Worm (Caenorhabditis elegans): Measurements from ENCODE around the gene Y69E1A.8.

- TF ChIP-seq blmp-1 (tag; optimal IDR thresholded peaks at IDR 0.05; ENCODE audit: insufficient read depth) (no peak), nhr-23 (tag; optimal IDR thresholded peaks at IDR 0.05) (no peak), nhr-11 (tag; optimal IDR thresholded peaks at IDR 0.05) (no peak), lin-39 (tag; optimal IDR thresholded peaks at IDR 0.05) (no peak), zag-1 (tag; optimal IDR thresholded peaks at IDR 0.05) (no peak), lsy-2 (tag; optimal IDR thresholded peaks at IDR 0.05) (no peak), nhr-25 (tag; optimal IDR thresholded peaks at IDR 0.05) (peak; percentile 24), skn-1 (tag; optimal IDR thresholded peaks at IDR 0.05) (no peak), nhr-6 (tag; optimal IDR thresholded peaks at IDR 0.05) (no peak), ztf-11 (tag; optimal IDR thresholded peaks at IDR 0.05) (no peak), C34F6.9 (tag; optimal IDR thresholded peaks at IDR 0.05) (no peak), lin-11 (tag; optimal IDR thresholded peaks at IDR 0.05) (no peak), F13H6.1 (tag; optimal IDR thresholded peaks at IDR 0.05) (no peak)
These were observed 14.2 kb downstream of the Y69E1A.8 start for ce11 chrIV:10980628-10981027.

Measured in whole organism, L2 larva.